Worm (Caenorhabditis elegans): ENCODE measurements around the gene nhr-219.

Gene nhr-219

ce11 chrV:8934264-8934663 is 31.7 kb downstream of the nhr-219 start:
- TF ChIP-seq tra-4 (tag; optimal IDR thresholded peaks at IDR 0.05), result no peak

- no peak for TF ChIP-seq tbx-37 (GFP tag; conservative IDR thresholded peaks at IDR 0.05)
- TF ChIP-seq hmbx-1 (tag; optimal IDR thresholded peaks at IDR 0.05), result no peak
- TF ChIP-seq tbx-11 (GFP tag; IDR thresholded peaks at IDR 0.05), result no peak
- no peak for TF ChIP-seq aly-1 (tag; optimal IDR thresholded peaks at IDR 0.05)
- no peak for TF ChIP-seq sea-1 (GFP tag; conservative IDR thresholded peaks at IDR 0.05)
- TF ChIP-seq ceh-36 (tag; optimal IDR thresholded peaks at IDR 0.05), result no peak
- no peak for TF ChIP-seq hnd-1 (tag; optimal IDR thresholded peaks at IDR 0.05)
- TF ChIP-seq ama-1 (optimal IDR thresholded peaks at IDR 0.05), result no peak
- TF ChIP-seq scrt-1 (GFP tag; IDR thresholded peaks at IDR 0.05), result no peak
- TF ChIP-seq ceh-13 (GFP tag; optimal IDR thresholded peaks at IDR 0.05), result no peak
- TF ChIP-seq F13C5.2 (tag; optimal IDR thresholded peaks at IDR 0.05), result no peak
- no peak for TF ChIP-seq ets-7 (tag; optimal IDR thresholded peaks at IDR 0.05)
- TF ChIP-seq flt-1 (GFP tag; IDR thresholded peaks at IDR 0.05), result no peak
- TF ChIP-seq tra-4 (tag; optimal IDR thresholded peaks at IDR 0.05), result no peak
- no peak for TF ChIP-seq B0310.2 (tag; optimal IDR thresholded peaks at IDR 0.05)
- TF ChIP-seq pes-1 (GFP tag; IDR thresholded peaks at IDR 0.05), result no peak
- TF ChIP-seq hmg-4 (GFP tag; optimal IDR thresholded peaks at IDR 0.05), result no peak
Observed at ce11 chrV:8932318-8932717, 33.7 kb downstream of the nhr-219 start, which contains the start of gene H14N18.2. H14N18.2 (plus strand) TSS chrV:8932618.

- TF ChIP-seq hnd-1 (tag; optimal IDR thresholded peaks at IDR 0.05) (no peak), ceh-36 (tag; optimal IDR thresholded peaks at IDR 0.05) (no peak), ceh-13 (GFP tag; optimal IDR thresholded peaks at IDR 0.05) (no peak), B0310.2 (tag; optimal IDR thresholded peaks at IDR 0.05) (no peak), sea-1 (GFP tag; conservative IDR thresholded peaks at IDR 0.05) (no peak), pes-1 (GFP tag; IDR thresholded peaks at IDR 0.05) (no peak)
Observed at ce11 chrV:8928967-8929366, 37.0 kb downstream of the nhr-219 start, which contains the start of gene H14N18.4. H14N18.4 (minus strand) TSS chrV:8928978.

- TF ChIP-seq sea-1 (GFP tag; conservative IDR thresholded peaks at IDR 0.05) (no peak), ceh-36 (tag; optimal IDR thresholded peaks at IDR 0.05) (no peak), pes-1 (GFP tag; IDR thresholded peaks at IDR 0.05) (no peak), hmbx-1 (tag; optimal IDR thresholded peaks at IDR 0.05) (no peak), hmg-4 (GFP tag; optimal IDR thresholded peaks at IDR 0.05) (no peak), F13C5.2 (tag; optimal IDR thresholded peaks at IDR 0.05) (no peak), aly-1 (tag; optimal IDR thresholded peaks at IDR 0.05) (no peak), ceh-13 (GFP tag; optimal IDR thresholded peaks at IDR 0.05) (no peak), flt-1 (GFP tag; IDR thresholded peaks at IDR 0.05) (no peak), tbx-11 (GFP tag; IDR thresholded peaks at IDR 0.05) (no peak), ama-1 (optimal IDR thresholded peaks at IDR 0.05) (no peak)
Observed at ce11 chrV:8927715-8928114, 38.3 kb downstream of the nhr-219 start.

ce11 chrV:8922781-8923180 is 43.2 kb downstream of the nhr-219 start, which contains the start of gene ttr-47:
ttr-47 (plus strand) TSS chrV:8923088.
- TF ChIP-seq tbx-11 (GFP tag; IDR thresholded peaks at IDR 0.05) (no peak), tbx-37 (GFP tag; conservative IDR thresholded peaks at IDR 0.05) (no peak), ceh-13 (GFP tag; optimal IDR thresholded peaks at IDR 0.05) (no peak)
